Fruit fly (Drosophila melanogaster) whole organism, embryonic: Measurements from ENCODE around the gene Ptp36E.

Experiments
- Abd-B ChIP-seq: fragments of 200-800 bp; sonication (Bioruptor generic); optimal IDR thresholded peaks from 2 replicates; lab custom pipeline; 2018; ENCODE audit warnings: missing biosample characterization, mild to moderate bottlenecking, missing genetic modification characterization, moderate library complexity
- Ada2b ChIP-seq: fragments of 200-800 bp; sonication (Bioruptor generic); IDR thresholded peaks from 2 replicates; pipeline ENCODE4 v1.3.6; 2022; ENCODE audit warnings: missing biosample characterization, missing genetic modification characterization
- B-H1 ChIP-seq: fragments of 200-800 bp; sonication (Bioruptor generic); IDR thresholded peaks from 3 replicates; pipeline ENCODE4 v1.3.6; 2022; ENCODE audit warnings: missing biosample characterization, missing genetic modification characterization
- CG1024 ChIP-seq: fragments of 200-800 bp; sonication (Bioruptor generic); IDR thresholded peaks from 2 replicates; pipeline ENCODE4 v1.3.6; 2022; ENCODE audit warnings: missing biosample characterization, missing genetic modification characterization
- CG10959 ChIP-seq: fragments of 200-800 bp; sonication (Bioruptor generic); IDR thresholded peaks from 2 replicates; pipeline ENCODE4 v1.3.6; 2022; ENCODE audit warnings: missing biosample characterization, missing genetic modification characterization
- CG12659 ChIP-seq: fragments of 200-800 bp; sonication (Bioruptor generic); optimal IDR thresholded peaks from 3 replicates; lab custom pipeline; 2017; ENCODE audit warnings: mild to moderate bottlenecking, missing biosample characterization, missing genetic modification reagents, missing genetic modification characterization
- CG1529 ChIP-seq: fragments of 200-800 bp; sonication (Bioruptor generic); optimal IDR thresholded peaks from 3 replicates; lab custom pipeline; 2018; ENCODE audit warnings: missing biosample characterization, missing genetic modification characterization
- CG15479 ChIP-seq: fragments of 200-800 bp; sonication (Bioruptor generic); optimal IDR thresholded peaks from 3 replicates; lab custom pipeline; 2019; ENCODE audit warnings: missing biosample characterization, mild to moderate bottlenecking, missing genetic modification characterization, moderate library complexity
- CG1602 ChIP-seq: fragments of 200-800 bp; sonication (Bioruptor generic); optimal IDR thresholded peaks from 3 replicates; lab custom pipeline; 2016; ENCODE audit warnings: missing biosample characterization, missing genetic modification characterization
- CG17186 ChIP-seq: fragments of 200-800 bp; sonication (Bioruptor generic); optimal IDR thresholded peaks from 3 replicates; lab custom pipeline; 2017; ENCODE audit warnings: missing biosample characterization, missing genetic modification reagents, missing genetic modification characterization
- CG17612 ChIP-seq: fragments of 200-800 bp; sonication (Bioruptor generic); IDR thresholded peaks from 2 replicates; pipeline ENCODE4 v1.3.6; 2022; ENCODE audit warnings: missing biosample characterization, missing genetic modification characterization
- CG17802 ChIP-seq: fragments of 200-800 bp; sonication (Bioruptor generic); optimal IDR thresholded peaks from 2 replicates; lab custom pipeline; 2018; ENCODE audit warnings: missing biosample characterization, mild to moderate bottlenecking, missing genetic modification characterization, moderate library complexity
- CG17912 ChIP-seq: fragments of 200-800 bp; sonication (Bioruptor generic); optimal IDR thresholded peaks from 2 replicates; lab custom pipeline; 2018; ENCODE audit warnings: missing biosample characterization, mild to moderate bottlenecking, missing genetic modification characterization
- CG18011 ChIP-seq: fragments of 200-800 bp; sonication (Bioruptor generic); optimal IDR thresholded peaks from 2 replicates; lab custom pipeline; 2017; ENCODE audit warnings: missing biosample characterization, missing genetic modification characterization, mild to moderate bottlenecking, moderate library complexity, missing genotype
- CG18476 ChIP-seq: fragments of 200-800 bp; sonication (Bioruptor generic); optimal IDR thresholded peaks from 2 replicates; lab custom pipeline; 2016; ENCODE audit warnings: missing biosample characterization, mild to moderate bottlenecking, missing genetic modification characterization
- CG31388 ChIP-seq: fragments of 200-800 bp; sonication (Bioruptor generic); optimal IDR thresholded peaks from 2 replicates; lab custom pipeline; 2016; ENCODE audit warnings: missing biosample characterization, missing genetic modification characterization
- CG4424 ChIP-seq: fragments of 200-800 bp; sonication (Bioruptor generic); optimal IDR thresholded peaks from 3 replicates; lab custom pipeline; 2016; ENCODE audit warnings: missing biosample characterization, missing genetic modification characterization
- CG6654 ChIP-seq: fragments of 200-800 bp; sonication (Bioruptor generic); optimal IDR thresholded peaks from 2 replicates; lab custom pipeline; 2017; ENCODE audit warnings: missing biosample characterization, mild to moderate bottlenecking, missing genetic modification characterization
- CG6791 ChIP-seq: fragments of 200-800 bp; sonication (Bioruptor generic); IDR thresholded peaks from 3 replicates; pipeline ENCODE4 v1.3.6; 2022; ENCODE audit warnings: missing biosample characterization, missing genetic modification characterization; ENCODE audit not compliant: partially characterized antibody
- CG7372 ChIP-seq: fragments of 200-800 bp; sonication (Bioruptor generic); IDR thresholded peaks from 2 replicates; pipeline ENCODE4 v1.3.6; 2022; ENCODE audit warnings: missing biosample characterization, missing genetic modification characterization
- Chrac-16 ChIP-seq: fragments of 200-800 bp; sonication (Bioruptor generic); optimal IDR thresholded peaks from 3 replicates; lab custom pipeline; 2016; ENCODE audit warnings: missing biosample characterization, missing genetic modification characterization
- Dad ChIP-seq: fragments of 200-800 bp; sonication (Bioruptor generic); optimal IDR thresholded peaks from 3 replicates; lab custom pipeline; 2016; ENCODE audit warnings: missing biosample characterization, missing genetic modification characterization
- Ets97D ChIP-seq: fragments of 200-800 bp; sonication (Bioruptor generic); optimal IDR thresholded peaks from 3 replicates; lab custom pipeline; 2016; ENCODE audit warnings: missing biosample characterization, missing genetic modification characterization
- H2.0 ChIP-seq: fragments of 200-800 bp; sonication (Bioruptor generic); IDR thresholded peaks from 2 replicates; pipeline ENCODE4 v1.3.6; 2022; ENCODE audit warnings: missing biosample characterization, missing genetic modification characterization
- Hmr ChIP-seq: fragments of 200-800 bp; sonication (Bioruptor generic); optimal IDR thresholded peaks from 3 replicates; lab custom pipeline; 2017; ENCODE audit warnings: mild to moderate bottlenecking, missing biosample characterization, missing genetic modification reagents, missing genetic modification characterization
- Hr78 ChIP-seq, 2 experiments: fragments of 200-800 bp in 1 of 2; fragments of >200 bp in 1 of 2; sonication (Bioruptor generic) in 1 of 2; optimal IDR thresholded peaks; 2 replicates each; lab custom pipeline; 2017 to 2019; ENCODE audit warnings: missing biosample characterization in 2 of 2, missing genetic modification characterization in 2 of 2, mild to moderate bottlenecking in 1 of 2, moderate library complexity in 1 of 2
- Lhr ChIP-seq: fragments of 200-800 bp; sonication (Bioruptor generic); optimal IDR thresholded peaks from 3 replicates; lab custom pipeline; 2017; ENCODE audit warnings: mild to moderate bottlenecking, missing biosample characterization, missing genetic modification reagents, missing genetic modification characterization
- Oli ChIP-seq: fragments of 200-800 bp; sonication (Bioruptor generic); optimal IDR thresholded peaks from 2 replicates; lab custom pipeline; 2018; ENCODE audit warnings: missing biosample characterization, mild to moderate bottlenecking, missing genetic modification characterization, moderate library complexity
- Opbp ChIP-seq: fragments of 200-800 bp; sonication (Bioruptor generic); IDR thresholded peaks from 3 replicates; pipeline ENCODE4 v1.3.6; 2022; ENCODE audit warnings: missing biosample characterization, missing genetic modification characterization; ENCODE audit not compliant: partially characterized antibody
- Six4 ChIP-seq: fragments of 200-800 bp; sonication (Bioruptor generic); optimal IDR thresholded peaks from 2 replicates; lab custom pipeline; 2016; ENCODE audit warnings: missing biosample characterization, missing genetic modification characterization
- Sox102F ChIP-seq: fragments of 200-800 bp; sonication (Bioruptor generic); optimal IDR thresholded peaks from 2 replicates; lab custom pipeline; 2018; ENCODE audit warnings: missing biosample characterization, mild to moderate bottlenecking, missing genetic modification characterization, moderate library complexity
- bsh ChIP-seq, 2 experiments: fragments of 200-800 bp; sonication (Bioruptor generic); optimal IDR thresholded peaks; 2 replicates each; lab custom pipeline; 2017 to 2018; ENCODE audit warnings: mild to moderate bottlenecking in 2 of 2, missing biosample characterization in 2 of 2, missing genetic modification characterization in 2 of 2, moderate library complexity in 1 of 2
- cas ChIP-seq: fragments of 200-800 bp; sonication (Bioruptor generic); IDR thresholded peaks from 2 replicates; pipeline ENCODE4 v1.3.6; 2022; ENCODE audit warnings: missing biosample characterization, missing genetic modification characterization
- crol ChIP-seq: fragments of 200-800 bp; sonication (Bioruptor generic); IDR thresholded peaks from 2 replicates; pipeline ENCODE4 v1.3.6; 2022; ENCODE audit warnings: missing biosample characterization, missing genetic modification characterization
- crp ChIP-seq, 2 experiments: fragments of 200-800 bp; sonication (Bioruptor generic); optimal IDR thresholded peaks; 2 replicates in 1 of 2; 3 replicates in 1 of 2; lab custom pipeline; 2017; ENCODE audit warnings: missing biosample characterization in 2 of 2, missing genetic modification characterization in 2 of 2, mild to moderate bottlenecking in 1 of 2, moderate library complexity in 1 of 2
- dati ChIP-seq: fragments of 200-800 bp; sonication (Bioruptor generic); IDR thresholded peaks from 2 replicates; pipeline ENCODE4 v1.3.6; 2022; ENCODE audit warnings: missing biosample characterization, missing genetic modification characterization
- ftz-f1 ChIP-seq: fragments of 200-800 bp; sonication (Bioruptor generic); optimal IDR thresholded peaks from 2 replicates; lab custom pipeline; 2016; ENCODE audit warnings: missing biosample characterization, missing genetic modification characterization
- grau ChIP-seq: fragments of 200-800 bp; optimal IDR thresholded peaks from 3 replicates; lab custom pipeline; 2019; ENCODE audit warnings: missing biosample characterization, mild to moderate bottlenecking, missing genetic modification characterization, moderate library complexity
- gsb ChIP-seq: fragments of 200-800 bp; sonication (Bioruptor generic); IDR thresholded peaks from 2 replicates; pipeline ENCODE4 v1.3.6; 2022; ENCODE audit warnings: missing biosample characterization, missing genetic modification characterization
- h ChIP-seq: fragments of >200 bp; optimal IDR thresholded peaks from 2 replicates; lab custom pipeline; 2017
- hth ChIP-seq: fragments of >200 bp; optimal IDR thresholded peaks from 2 replicates; lab custom pipeline; 2017; ENCODE audit warnings: inconsistent platforms
- jigr1 ChIP-seq: fragments of 200-800 bp; sonication (Bioruptor generic); IDR thresholded peaks from 3 replicates; pipeline ENCODE4 v1.3.6; 2022; ENCODE audit warnings: missing biosample characterization, missing genetic modification characterization
- jing ChIP-seq: fragments of 200-800 bp; sonication (Bioruptor generic); optimal IDR thresholded peaks from 2 replicates; lab custom pipeline; 2018; ENCODE audit warnings: missing biosample characterization, mild to moderate bottlenecking, missing genetic modification characterization
- lov ChIP-seq, 2 experiments: fragments of 200-800 bp in 1 of 2; fragments of >200 bp in 1 of 2; sonication (Bioruptor generic) in 1 of 2; IDR thresholded peaks in 1 of 2; optimal IDR thresholded peaks in 1 of 2; 2 replicates in 1 of 2; 3 replicates in 1 of 2; pipeline versions ENCODE4 v1.3.6 to Lab custom; 2017 to 2022; ENCODE audit warnings: missing biosample characterization in 1 of 2, missing genetic modification characterization in 1 of 2
- nmo ChIP-seq: fragments of 200-800 bp; sonication (Bioruptor generic); optimal IDR thresholded peaks from 2 replicates; lab custom pipeline; 2018; ENCODE audit warnings: missing biosample characterization, mild to moderate bottlenecking, missing genetic modification characterization, moderate library complexity
- odd ChIP-seq: fragments of 200-800 bp; sonication (Bioruptor generic); optimal IDR thresholded peaks from 2 replicates; lab custom pipeline; 2017; ENCODE audit warnings: missing biosample characterization, mild to moderate bottlenecking, missing genetic modification characterization
- pan ChIP-seq, 4 experiments: fragments of >200 bp in 3 of 4; fragments of 200-800 bp in 1 of 4; sonication (Bioruptor generic) in 1 of 4; optimal IDR thresholded peaks in 3 of 4; IDR thresholded peaks in 1 of 4; 2 replicates each; pipeline versions ENCODE4 v1.3.6 to Lab custom; 2017 to 2022; ENCODE audit warnings: missing biosample characterization in 2 of 4, missing genetic modification characterization in 2 of 4, mixed read lengths in 1 of 4
- wor ChIP-seq: fragments of 200-800 bp; sonication (Bioruptor generic); IDR thresholded peaks from 2 replicates; pipeline ENCODE4 v1.3.6; 2022; ENCODE audit warnings: missing biosample characterization, missing genetic modification characterization
- yki ChIP-seq: fragments of >200 bp; optimal IDR thresholded peaks from 3 replicates; lab custom pipeline; 2018

Gene Ptp36E

dm6 chr2L:18137591-18138247, 47.1 kb downstream of the Ptp36E start, which contains the start of gene kel (continued):
- TF ChIP-seq CG18011 (GFP tag; lab: Kevin White, UChicago) (no peak), ftz-f1 (GFP tag; lab: Kevin White, UChicago) (peak; percentile 11), hth (lab: Kevin White, UChicago) (no peak), crp (GFP tag; optimal IDR thresholded peaks at IDR 0.05; lab: Kevin White, UChicago) (no peak), crol (GFP tag; lab: Robert Waterston, UW) (no peak; the same call in 1 of the 2 replicates), jigr1 (GFP tag; lab: Robert Waterston, UW) (no peak; the same call in 2 of the 3 replicates), CG18476 (GFP tag; lab: Kevin White, UChicago) (no peak), gsb (GFP tag; lab: Robert Waterston, UW) (no peak), Hmr (GFP tag; lab: Kevin White, UChicago) (peak; percentile 82), CG17912 (GFP tag; lab: Kevin White, UChicago) (peak; percentile 56), cas (GFP tag; lab: Robert Waterston, UW) (no peak), Six4 (GFP tag; lab: Kevin White, UChicago) (no peak), Chrac-16 (GFP tag; lab: Kevin White, UChicago) (peak; percentile 27), CG6654 (no peak), Lhr (GFP tag; lab: Kevin White, UChicago) (peak; percentile 70), odd (GFP tag; lab: Kevin White, UChicago) (peak; percentile 68), Ets97D (GFP tag; lab: Kevin White, UChicago) (peak; percentile 93), CG12659 (GFP tag; lab: Kevin White, UChicago) (peak; percentile 80), CG17186 (GFP tag; lab: Kevin White, UChicago) (peak; percentile 22), CG17802 (tag; lab: Kevin White, UChicago) (peak; percentile 74), jing (GFP tag; lab: Kevin White, UChicago) (no peak), nmo (peak; percentile 59), CG4424 (GFP tag; lab: Kevin White, UChicago) (peak; percentile 18), yki (lab: Kevin White, UChicago) (no peak), CG31388 (GFP tag; lab: Kevin White, UChicago) (no peak), CG6791 (GFP tag; lab: Robert Waterston, UW) (peak; percentile 86), Ada2b (GFP tag; lab: Robert Waterston, UW) (no peak), Hr78 (GFP tag; optimal IDR thresholded peaks at IDR 0.05; lab: Kevin White, UChicago) (no peak), CG10959 (no peak), Sox102F (GFP tag; lab: Kevin White, UChicago) (peak; percentile 27), lov (optimal IDR thresholded peaks at IDR 0.05; lab: Kevin White, UChicago) (no peak), lov (GFP tag; IDR thresholded peaks at IDR 0.05; lab: Robert Waterston, UW) (peak; percentile 50; the same call in 1 of the 3 replicates), CG17612 (peak; percentile 56; the same call in 1 of the 2 replicates), dati (peak; percentile 60; the same call in 1 of the 2 replicates), CG1602 (GFP tag; lab: Kevin White, UChicago) (no peak), pan (optimal IDR thresholded peaks at IDR 0.05; lab: Kevin White, UChicago) (no peak), pan (GFP tag; optimal IDR thresholded peaks at IDR 0.05 in 1 of 2, IDR thresholded peaks at IDR 0.05 in 1 of 2) (peak in 1 of 2 experiments; percentile 29), h (no peak), CG1024 (GFP tag; lab: Robert Waterston, UW) (peak; percentile 60), Opbp (GFP tag; lab: Robert Waterston, UW) (peak; percentile 69; the same call in 2 of the 3 replicates), grau (peak; percentile 41), B-H1 (GFP tag; lab: Robert Waterston, UW) (no peak; the same call in 2 of the 3 replicates), CG7372 (no peak), bsh (GFP tag; optimal IDR thresholded peaks at IDR 0.05; lab: Kevin White, UChicago) (peak in 1 of 2 experiments; percentile 33), Abd-B (GFP tag; lab: Kevin White, UChicago) (no peak), Dad (GFP tag; lab: Kevin White, UChicago) (peak; percentile 52), CG1529 (peak; percentile 7), wor (GFP tag; lab: Robert Waterston, UW) (no peak), Oli (no peak), H2.0 (GFP tag; lab: Robert Waterston, UW) (no peak), CG15479 (GFP tag; lab: Kevin White, UChicago) (peak; percentile 31)
